Fruit fly (Drosophila melanogaster) whole organism, embryonic: Measurements from ENCODE around the gene CG15141.

ENCODE experiments used
- Adf1 ChIP-seq: fragments of 200-800 bp; sonication (Bioruptor generic); IDR thresholded peaks from 2 replicates; pipeline ENCODE4 v1.3.6; 2022; ENCODE audit warnings: missing biosample characterization, missing genetic modification characterization
- Aef1 ChIP-seq: fragments of 200-800 bp; sonication (Bioruptor generic); IDR thresholded peaks from 3 replicates; pipeline ENCODE4 v1.3.6; 2022; ENCODE audit warnings: missing biosample characterization, missing genetic modification characterization
- Blimp-1 ChIP-seq: fragments of 200-800 bp; sonication (Bioruptor generic); optimal IDR thresholded peaks from 3 replicates; lab custom pipeline; 2018; ENCODE audit warnings: missing biosample characterization, missing genetic modification characterization, mild to moderate bottlenecking, moderate library complexity, missing genetic modification reagents
- CG10321 ChIP-seq: fragments of 200-800 bp; sonication (Bioruptor generic); IDR thresholded peaks from 2 replicates; pipeline ENCODE4 v1.3.6; 2022; ENCODE audit warnings: missing biosample characterization, missing genetic modification characterization
- CG10431 ChIP-seq: fragments of 200-800 bp; sonication (Bioruptor generic); optimal IDR thresholded peaks from 3 replicates; lab custom pipeline; 2018; ENCODE audit warnings: missing biosample characterization, mild to moderate bottlenecking, missing genetic modification characterization
- CG11085 ChIP-seq: fragments of 200-800 bp; sonication (Bioruptor generic); IDR thresholded peaks from 2 replicates; pipeline ENCODE4 v1.3.6; 2022; ENCODE audit warnings: missing biosample characterization, missing genetic modification characterization
- CG13123 ChIP-seq: fragments of 200-800 bp; sonication (Bioruptor generic); optimal IDR thresholded peaks from 2 replicates; lab custom pipeline; 2016; ENCODE audit warnings: missing biosample characterization, missing genetic modification characterization
- CG15073 ChIP-seq: fragments of 200-800 bp; sonication (Bioruptor generic); optimal IDR thresholded peaks from 2 replicates; lab custom pipeline; 2016; ENCODE audit warnings: missing biosample characterization, missing genetic modification characterization
- CG15514 ChIP-seq: fragments of 200-800 bp; sonication (Bioruptor generic); optimal IDR thresholded peaks from 3 replicates; lab custom pipeline; 2017; ENCODE audit warnings: missing biosample characterization, missing genetic modification characterization, mild to moderate bottlenecking, moderate library complexity, missing genetic modification reagents
- CG17829 ChIP-seq: fragments of 200-800 bp; optimal IDR thresholded peaks from 2 replicates; lab custom pipeline; 2019; ENCODE audit warnings: missing biosample characterization, mild to moderate bottlenecking, missing genetic modification characterization, moderate library complexity
- CG18619 ChIP-seq: fragments of 200-800 bp; sonication (Bioruptor generic); optimal IDR thresholded peaks from 3 replicates; lab custom pipeline; 2017; ENCODE audit warnings: missing biosample characterization, mild to moderate bottlenecking, missing genetic modification characterization
- CG32767 ChIP-seq: fragments of 200-800 bp; sonication (Bioruptor generic); IDR thresholded peaks from 2 replicates; pipeline ENCODE4 v1.3.6; 2022; ENCODE audit warnings: missing biosample characterization, missing genetic modification characterization
- CG33213 ChIP-seq: fragments of 200-800 bp; sonication (Bioruptor generic); optimal IDR thresholded peaks from 3 replicates; lab custom pipeline; 2016; ENCODE audit warnings: missing biosample characterization, missing genetic modification characterization
- CG4404 ChIP-seq: fragments of 200-800 bp; sonication (Bioruptor generic); IDR thresholded peaks from 2 replicates; pipeline ENCODE4 v1.3.6; 2022; ENCODE audit warnings: missing biosample characterization, missing genetic modification characterization
- CTCF ChIP-seq: fragments of 200-800 bp; sonication (Bioruptor generic); optimal IDR thresholded peaks from 2 replicates; lab custom pipeline; 2017; ENCODE audit warnings: missing biosample characterization, mild to moderate bottlenecking, missing genetic modification characterization, moderate library complexity
- Dip3 ChIP-seq: fragments of 200-800 bp; sonication (Bioruptor generic); optimal IDR thresholded peaks from 3 replicates; lab custom pipeline; 2016; ENCODE audit warnings: missing biosample characterization, missing genetic modification characterization
- E2f1 ChIP-seq: fragments of 200-800 bp; sonication (Bioruptor generic); IDR thresholded peaks from 2 replicates; pipeline ENCODE4 v1.3.6; 2022; ENCODE audit warnings: missing biosample characterization, missing genetic modification characterization
- Ets97D ChIP-seq: fragments of 200-800 bp; sonication (Bioruptor generic); optimal IDR thresholded peaks from 3 replicates; lab custom pipeline; 2016; ENCODE audit warnings: missing biosample characterization, missing genetic modification characterization
- Fer1 ChIP-seq: fragments of 200-800 bp; sonication (Bioruptor generic); optimal IDR thresholded peaks from 2 replicates; lab custom pipeline; 2017; ENCODE audit warnings: missing biosample characterization, mild to moderate bottlenecking, missing genetic modification characterization
- Fer2 ChIP-seq: fragments of 200-800 bp; sonication (Bioruptor generic); optimal IDR thresholded peaks from 2 replicates; lab custom pipeline; 2018; ENCODE audit warnings: missing biosample characterization, mild to moderate bottlenecking, missing genetic modification characterization, moderate library complexity
- Fer3 ChIP-seq: fragments of 200-800 bp; sonication (Bioruptor generic); optimal IDR thresholded peaks from 2 replicates; lab custom pipeline; 2018; ENCODE audit warnings: missing biosample characterization, mild to moderate bottlenecking, missing genetic modification characterization, moderate library complexity
- Hr39 ChIP-seq: fragments of >200 bp; optimal IDR thresholded peaks from 2 replicates; lab custom pipeline; 2017
- MBD-R2 ChIP-seq: fragments of 200-800 bp; sonication (Bioruptor generic); IDR thresholded peaks from 2 replicates; pipeline ENCODE4 v1.3.6; 2022; ENCODE audit warnings: missing biosample characterization, missing genetic modification characterization
- NC2α ChIP-seq: fragments of 200-800 bp; sonication (Bioruptor generic); optimal IDR thresholded peaks from 2 replicates; lab custom pipeline; 2016; ENCODE audit warnings: missing biosample characterization, missing genetic modification characterization
- Nf-YA ChIP-seq: fragments of 200-800 bp; sonication (Bioruptor generic); IDR thresholded peaks from 2 replicates; pipeline ENCODE4 v1.3.6; 2022; ENCODE audit warnings: missing biosample characterization, missing genetic modification characterization
- Nf-YC ChIP-seq: fragments of 200-800 bp; optimal IDR thresholded peaks from 3 replicates; lab custom pipeline; 2019; ENCODE audit warnings: missing biosample characterization, mild to moderate bottlenecking, missing genetic modification characterization, moderate library complexity
- Rfx ChIP-seq: fragments of 200-800 bp; sonication (Bioruptor generic); IDR thresholded peaks from 2 replicates; pipeline ENCODE4 v1.3.6; 2022; ENCODE audit warnings: missing biosample characterization, missing genetic modification characterization
- Sry-β ChIP-seq: fragments of 200-800 bp; sonication (Bioruptor generic); optimal IDR thresholded peaks from 2 replicates; lab custom pipeline; 2018; ENCODE audit warnings: missing biosample characterization, mild to moderate bottlenecking, missing genetic modification characterization, moderate library complexity
- cato ChIP-seq: fragments of 200-800 bp; sonication (Bioruptor generic); optimal IDR thresholded peaks from 2 replicates; lab custom pipeline; 2016; ENCODE audit warnings: missing biosample characterization, missing genetic modification characterization, borderline replicate concordance
- chif ChIP-seq, 2 experiments: fragments of 200-800 bp; sonication (Bioruptor generic); optimal IDR thresholded peaks; 3 replicates each; lab custom pipeline; 2016; ENCODE audit warnings: missing biosample characterization in 2 of 2, missing genetic modification characterization in 2 of 2
- ci ChIP-seq: fragments of 200-800 bp; sonication (Bioruptor generic); IDR thresholded peaks from 3 replicates; pipeline ENCODE4 v1.3.6; 2022; ENCODE audit warnings: missing biosample characterization, missing genetic modification characterization
- croc ChIP-seq: fragments of 200-800 bp; sonication (Bioruptor generic); conservative IDR thresholded peaks from 3 replicates; pipeline ENCODE4 v1.3.6; 2022; ENCODE audit warnings: missing biosample characterization, missing genetic modification characterization
- dmrt99B ChIP-seq: fragments of 200-800 bp; sonication (Bioruptor generic); optimal IDR thresholded peaks from 2 replicates; lab custom pipeline; 2018; ENCODE audit warnings: missing biosample characterization, mild to moderate bottlenecking, missing genetic modification characterization, moderate library complexity
- eyg ChIP-seq: fragments of 200-800 bp; sonication (Bioruptor generic); optimal IDR thresholded peaks from 3 replicates; lab custom pipeline; 2016; ENCODE audit warnings: missing biosample characterization, missing genetic modification characterization
- fu2 ChIP-seq: fragments of 200-800 bp; sonication (Bioruptor generic); optimal IDR thresholded peaks from 2 replicates; lab custom pipeline; 2016; ENCODE audit warnings: missing biosample characterization, missing genetic modification characterization
- gt ChIP-seq: fragments of 200-800 bp; sonication (Bioruptor generic); IDR thresholded peaks from 2 replicates; pipeline ENCODE4 v1.3.6; 2022; ENCODE audit warnings: missing biosample characterization, missing genetic modification characterization
- h ChIP-seq: fragments of >200 bp; optimal IDR thresholded peaks from 2 replicates; lab custom pipeline; 2017
- kay ChIP-seq: fragments of 200-800 bp; sonication (Bioruptor generic); optimal IDR thresholded peaks from 2 replicates; lab custom pipeline; 2016; ENCODE audit warnings: missing biosample characterization, missing genetic modification characterization
- kni ChIP-seq: fragments of 200-800 bp; sonication (Bioruptor generic); optimal IDR thresholded peaks from 3 replicates; lab custom pipeline; 2017; ENCODE audit warnings: mild to moderate bottlenecking, missing biosample characterization, missing genetic modification reagents, missing genetic modification characterization
- odd ChIP-seq: fragments of 200-800 bp; sonication (Bioruptor generic); optimal IDR thresholded peaks from 2 replicates; lab custom pipeline; 2017; ENCODE audit warnings: missing biosample characterization, mild to moderate bottlenecking, missing genetic modification characterization
- pan ChIP-seq, 4 experiments: fragments of >200 bp in 3 of 4; fragments of 200-800 bp in 1 of 4; sonication (Bioruptor generic) in 1 of 4; optimal IDR thresholded peaks in 3 of 4; IDR thresholded peaks in 1 of 4; 2 replicates each; pipeline versions ENCODE4 v1.3.6 to Lab custom; 2017 to 2022; ENCODE audit warnings: missing biosample characterization in 2 of 4, missing genetic modification characterization in 2 of 4, mixed read lengths in 1 of 4
- pfk ChIP-seq: fragments of 200-800 bp; sonication (Bioruptor generic); optimal IDR thresholded peaks from 2 replicates; lab custom pipeline; 2018; ENCODE audit warnings: missing biosample characterization, mild to moderate bottlenecking, missing genetic modification characterization, moderate library complexity
- ranshi ChIP-seq: fragments of 200-800 bp; sonication (Bioruptor generic); IDR thresholded peaks from 2 replicates; pipeline ENCODE4 v1.3.6; 2022; ENCODE audit warnings: missing biosample characterization, missing genetic modification characterization
- ro ChIP-seq: fragments of 200-800 bp; sonication (Bioruptor generic); IDR thresholded peaks from 2 replicates; pipeline ENCODE4 v1.3.6; 2022; ENCODE audit warnings: missing biosample characterization, missing genetic modification characterization
- scrt ChIP-seq: fragments of 200-800 bp; sonication (Bioruptor generic); optimal IDR thresholded peaks from 2 replicates; lab custom pipeline; 2018; ENCODE audit warnings: missing biosample characterization, mild to moderate bottlenecking, missing genetic modification characterization, moderate library complexity
- sens-2 ChIP-seq: fragments of 200-800 bp; sonication (Bioruptor generic); IDR thresholded peaks from 2 replicates; pipeline ENCODE4 v1.3.6; 2022; ENCODE audit warnings: missing biosample characterization, missing genetic modification characterization
- seq ChIP-seq: fragments of 200-800 bp; sonication (Bioruptor generic); IDR thresholded peaks from 2 replicates; pipeline ENCODE4 v1.3.6; 2022; ENCODE audit warnings: missing biosample characterization, missing genetic modification characterization
- so ChIP-seq: fragments of 200-800 bp; sonication (Bioruptor generic); IDR thresholded peaks from 3 replicates; pipeline ENCODE4 v1.3.6; 2022; ENCODE audit warnings: missing biosample characterization, missing genetic modification characterization
- tin ChIP-seq: fragments of 200-800 bp; sonication (Bioruptor generic); optimal IDR thresholded peaks from 3 replicates; lab custom pipeline; 2016; ENCODE audit warnings: missing biosample characterization, missing genetic modification characterization
- vnd ChIP-seq: fragments of 200-800 bp; sonication (Bioruptor generic); IDR thresholded peaks from 3 replicates; pipeline ENCODE4 v1.3.6; 2022; ENCODE audit warnings: missing biosample characterization, missing genetic modification characterization; ENCODE audit not compliant: partially characterized antibody
- wor ChIP-seq: fragments of 200-800 bp; sonication (Bioruptor generic); IDR thresholded peaks from 2 replicates; pipeline ENCODE4 v1.3.6; 2022; ENCODE audit warnings: missing biosample characterization, missing genetic modification characterization

Gene CG15141

DNA sequence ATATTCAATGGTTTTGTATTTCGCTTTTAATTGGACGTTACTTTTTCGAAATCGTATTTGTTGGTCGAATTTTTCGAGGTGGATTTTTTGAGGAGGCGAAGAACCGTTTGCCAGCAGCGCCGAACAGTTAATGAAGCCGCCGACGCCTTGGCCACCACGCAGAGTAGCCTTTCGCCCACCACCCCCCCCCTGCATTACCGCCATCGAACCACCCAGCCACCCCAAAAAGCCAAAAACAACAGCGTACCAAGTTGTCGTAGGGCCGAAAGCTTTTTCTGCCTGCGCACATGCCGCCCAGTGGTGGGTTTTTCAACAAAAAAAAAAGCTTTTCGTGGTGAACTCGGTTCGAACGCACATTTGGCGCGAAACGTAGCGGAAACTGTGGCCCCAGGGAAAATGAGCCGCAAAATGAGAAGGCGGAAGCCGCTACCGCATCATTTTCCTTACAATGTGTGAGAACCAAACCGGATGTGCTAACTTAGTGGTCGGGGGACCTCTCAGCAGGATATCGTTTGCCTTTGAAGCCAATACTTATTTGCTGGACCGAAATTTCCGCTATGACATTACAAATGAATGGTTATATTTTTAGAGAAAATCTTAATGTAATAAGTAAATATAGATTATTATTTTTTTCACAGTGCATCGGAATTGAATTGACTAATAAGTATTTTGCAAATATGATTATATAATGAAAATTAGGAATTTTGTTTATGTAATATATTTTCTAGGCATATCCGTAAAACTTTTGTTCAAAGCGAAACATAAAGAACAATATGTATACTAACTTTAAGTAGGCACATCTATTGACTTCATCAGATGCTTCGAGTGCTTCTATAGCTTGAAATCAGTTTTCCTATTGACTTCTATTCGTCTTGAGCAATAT, 22.8 kb downstream of the CG15141 start, which contains the start of the genes Dif and CG5043:
Gene Dif, minus strand, starts transcription at position 132 of the 883 bp plus-strand sequence.
Gene CG5043, plus strand, starts transcription at position 833 of the 883 bp plus-strand sequence.
- TF ChIP-seq Dip3 (GFP tag; lab: Kevin White, UChicago) (no peak), kay (no peak), CG4404 (GFP tag; lab: Robert Waterston, UW) (no peak), scrt (GFP tag; lab: Kevin White, UChicago) (no peak), Fer2 (tag; lab: Kevin White, UChicago) (no peak), croc (GFP tag; lab: Robert Waterston, UW) (no peak), CG18619 (no peak), CG10431 (GFP tag; lab: Kevin White, UChicago) (no peak), ranshi (GFP tag; lab: Robert Waterston, UW) (no peak), CTCF (no peak), ro (GFP tag; lab: Robert Waterston, UW) (no peak), kni (no peak), CG11085 (GFP tag; lab: Robert Waterston, UW) (no peak), gt (GFP tag; lab: Robert Waterston, UW) (no peak), E2f1 (no peak), dmrt99B (tag; lab: Kevin White, UChicago) (no peak), ci (GFP tag; lab: Robert Waterston, UW) (no peak), Adf1 (GFP tag; lab: Robert Waterston, UW) (peak; percentile 55; the same call in 1 of the 2 replicates), Nf-YA (no peak), CG17829 (tag; lab: Kevin White, UChicago) (no peak), cato (GFP tag; lab: Kevin White, UChicago) (no peak), tin (GFP tag; lab: Kevin White, UChicago) (no peak), CG32767 (no peak), seq (no peak), sens-2 (no peak), vnd (GFP tag; lab: Robert Waterston, UW) (no peak), CG15514 (GFP tag; lab: Kevin White, UChicago) (peak; percentile 28), Rfx (no peak), pfk (GFP tag; lab: Kevin White, UChicago) (no peak), MBD-R2 (GFP tag; lab: Robert Waterston, UW) (peak; percentile 28; the same call in 1 of the 2 replicates), CG33213 (GFP tag; lab: Kevin White, UChicago) (no peak), chif (GFP tag; optimal IDR thresholded peaks at IDR 0.05; lab: Kevin White, UChicago) (no peak), fu2 (no peak), Nf-YC (tag; lab: Kevin White, UChicago) (no peak), so (no peak), CG10321 (no peak), pan (optimal IDR thresholded peaks at IDR 0.05; lab: Kevin White, UChicago) (no peak), pan (GFP tag; optimal IDR thresholded peaks at IDR 0.05 in 1 of 2, IDR thresholded peaks at IDR 0.05 in 1 of 2) (no peak), odd (GFP tag; lab: Kevin White, UChicago) (no peak), CG15073 (GFP tag; lab: Kevin White, UChicago) (no peak), Fer3 (no peak), Hr39 (lab: Kevin White, UChicago) (no peak), Aef1 (peak; percentile 66), Ets97D (peak; percentile 61), NC2α (GFP tag; lab: Kevin White, UChicago) (no peak), h (lab: Kevin White, UChicago) (no peak), wor (GFP tag; lab: Robert Waterston, UW) (no peak), Fer1 (no peak), Sry-β (no peak), CG13123 (GFP tag; lab: Kevin White, UChicago) (no peak), Blimp-1 (no peak), eyg (GFP tag; lab: Kevin White, UChicago) (no peak)
